Worm (Caenorhabditis elegans) whole organism, midembryonic: ENCODE data around the gene srbc-33.

Source experiments
- T22C8.4 ChIP-seq: fragments of 200-800 bp; sonication (Bioruptor generic); IDR thresholded peaks from 2 replicates; pipeline ENCODE4 v1.3.6; 2022; ENCODE audit warnings: missing genetic modification characterization, missing compliant biosample characterization
- cog-1 ChIP-seq: sonication (generic microtip); optimal IDR thresholded peaks from 2 replicates; lab custom pipeline; 2016; ENCODE audit warnings: missing genetic modification characterization, missing compliant biosample characterization
- flt-1 ChIP-seq: fragments of 200-800 bp; sonication (Bioruptor generic); IDR thresholded peaks from 2 replicates; pipeline ENCODE4 v1.3.6; 2022; ENCODE audit warnings: missing genetic modification characterization, missing compliant biosample characterization
- klf-2 ChIP-seq: fragments of 200-800 bp; sonication (Bioruptor generic); conservative IDR thresholded peaks from 2 replicates; pipeline ENCODE4 v1.3.6; 2022; ENCODE audit warnings: missing genetic modification reagents, missing genetic modification characterization, missing compliant biosample characterization
- med-1 ChIP-seq: sonication (generic microtip); optimal IDR thresholded peaks from 2 replicates; lab custom pipeline; 2017; ENCODE audit warnings: missing genetic modification characterization, mild to moderate bottlenecking, missing compliant biosample characterization, antibody characterized with exemption, missing genetic modification reagents; ENCODE audit not compliant: insufficient read depth
- ref-1 ChIP-seq: fragments of 200-800 bp; sonication (Bioruptor generic); conservative IDR thresholded peaks from 2 replicates; pipeline ENCODE4 v1.3.6; 2022; ENCODE audit warnings: missing genetic modification reagents, missing genetic modification characterization, missing compliant biosample characterization
- tab-1 ChIP-seq: fragments of 200-800 bp; sonication (Bioruptor generic); IDR thresholded peaks from 2 replicates; pipeline ENCODE4 v1.3.6; 2022; ENCODE audit warnings: missing genetic modification characterization, missing compliant biosample characterization
- ztf-23 ChIP-seq: fragments of 200-800 bp; sonication (Bioruptor generic); IDR thresholded peaks from 2 replicates; pipeline ENCODE4 v1.3.6; 2022; ENCODE audit warnings: missing genetic modification reagents, missing genetic modification characterization, missing compliant biosample characterization
- ztf-29 ChIP-seq: fragments of 200-800 bp; sonication (Bioruptor generic); IDR thresholded peaks from 2 replicates; pipeline ENCODE4 v1.3.6; 2022; ENCODE audit warnings: missing genetic modification reagents, missing genetic modification characterization, missing compliant biosample characterization

The srbc-33 gene

ce11 chrV:3476228-3476627, 8.4 kb downstream of the srbc-33 start:
- TF ChIP-seq tab-1: no peak
- TF ChIP-seq med-1 (GFP tag; lab: Kevin White, UChicago): no peak
- no peak for TF ChIP-seq ztf-29 (GFP tag; lab: Robert Waterston, UW)
- TF ChIP-seq cog-1 (tag; lab: Kevin White, UChicago): no peak
- TF ChIP-seq ztf-23 (GFP tag; lab: Robert Waterston, UW): no peak
- TF ChIP-seq T22C8.4 (GFP tag; lab: Robert Waterston, UW): no peak
- TF ChIP-seq flt-1 (GFP tag; lab: Robert Waterston, UW): no peak
- no peak for TF ChIP-seq ref-1 (GFP tag; lab: Robert Waterston, UW)
- TF ChIP-seq klf-2: no peak

DNA sequence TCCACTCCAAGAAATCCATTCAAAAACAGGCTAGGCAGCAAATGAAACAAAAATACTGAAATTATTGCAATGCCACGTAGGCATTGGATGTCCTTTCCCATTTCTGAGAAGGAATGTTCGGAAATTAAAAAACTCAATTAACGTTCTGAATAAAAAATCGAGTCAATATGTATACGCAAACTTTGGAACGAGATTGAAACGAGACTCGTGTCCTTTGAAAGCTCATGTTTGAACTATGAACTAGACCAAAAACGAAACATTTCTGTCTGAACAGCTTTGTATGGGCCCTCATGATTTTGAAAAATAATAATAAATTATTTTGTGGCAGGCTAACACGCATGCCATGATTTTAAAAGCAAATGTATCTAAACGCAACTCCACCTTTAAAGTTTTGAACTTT, 9.6 kb downstream of the srbc-33 start, which contains the start of gene oac-2:
TSS of gene oac-2 (minus strand) at position 101 of the 400 bp plus-strand sequence.
- TF ChIP-seq ztf-23 (GFP tag; lab: Robert Waterston, UW): no peak

- no peak for TF ChIP-seq ztf-29 (GFP tag; lab: Robert Waterston, UW)
- no peak for TF ChIP-seq klf-2
- no peak for TF ChIP-seq ztf-23 (GFP tag; lab: Robert Waterston, UW)
- no peak for TF ChIP-seq cog-1 (tag; lab: Kevin White, UChicago)
- TF ChIP-seq T22C8.4 (GFP tag; lab: Robert Waterston, UW): no peak
Measured at ce11 chrV:3470782-3471181, 13.8 kb downstream of the srbc-33 start, which contains the start of gene srbc-29. srbc-29 (minus strand) TSS chrV:3470882.

ce11 chrV:3468436-3468835, 16.2 kb downstream of the srbc-33 start, which contains the start of gene gst-33:
gst-33 (minus strand) TSS chrV:3468562.
- TF ChIP-seq flt-1 (GFP tag; lab: Robert Waterston, UW) (no peak), med-1 (GFP tag; lab: Kevin White, UChicago) (no peak), tab-1 (no peak)

ce11 chrV:3464897-3465296, 19.7 kb downstream of the srbc-33 start:
- TF ChIP-seq med-1 (GFP tag; lab: Kevin White, UChicago) (no peak), ref-1 (GFP tag; lab: Robert Waterston, UW) (no peak), klf-2 (no peak), tab-1 (no peak)

- TF ChIP-seq ref-1 (GFP tag; lab: Robert Waterston, UW): no peak
- TF ChIP-seq ztf-23 (GFP tag; lab: Robert Waterston, UW): no peak
- TF ChIP-seq T22C8.4 (GFP tag; lab: Robert Waterston, UW): no peak
Measured at ce11 chrV:3463514-3463913, 21.1 kb downstream of the srbc-33 start, which contains the start of gene slc-28.1. slc-28.1 (plus strand) TSS chrV:3463814.

DNA sequence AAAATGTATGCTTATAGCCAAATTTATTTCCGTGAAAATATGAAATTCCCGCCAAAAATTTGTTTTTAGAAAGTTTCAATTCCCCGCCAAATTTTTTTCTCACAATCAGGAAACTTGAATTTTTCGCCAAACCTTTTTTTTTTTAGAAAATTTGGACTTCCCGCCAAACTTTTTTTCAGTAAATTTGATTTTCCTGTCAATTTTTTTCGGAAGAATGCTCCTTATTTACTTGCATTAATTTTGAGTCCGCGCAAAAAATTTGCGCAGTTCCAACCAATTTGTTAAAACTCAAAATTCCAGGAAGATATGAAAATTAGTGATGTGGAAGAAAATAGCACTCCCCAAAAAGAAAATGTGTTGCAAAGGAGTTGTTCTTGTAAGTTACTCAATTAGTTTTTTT, 24.7 kb downstream of the srbc-33 start, which contains the start of gene slc-28.2:
TSS of gene slc-28.2 (plus strand) at position 301 of the 400 bp plus-strand sequence.
- no peak for TF ChIP-seq tab-1
- no peak for TF ChIP-seq med-1 (GFP tag; lab: Kevin White, UChicago)
- no peak for TF ChIP-seq flt-1 (GFP tag; lab: Robert Waterston, UW)
- no peak for TF ChIP-seq T22C8.4 (GFP tag; lab: Robert Waterston, UW)
- no peak for TF ChIP-seq cog-1 (tag; lab: Kevin White, UChicago)
- TF ChIP-seq ztf-29 (GFP tag; lab: Robert Waterston, UW): no peak
- TF ChIP-seq klf-2: no peak
- no peak for TF ChIP-seq ztf-23 (GFP tag; lab: Robert Waterston, UW)
- no peak for TF ChIP-seq ref-1 (GFP tag; lab: Robert Waterston, UW)

DNA sequence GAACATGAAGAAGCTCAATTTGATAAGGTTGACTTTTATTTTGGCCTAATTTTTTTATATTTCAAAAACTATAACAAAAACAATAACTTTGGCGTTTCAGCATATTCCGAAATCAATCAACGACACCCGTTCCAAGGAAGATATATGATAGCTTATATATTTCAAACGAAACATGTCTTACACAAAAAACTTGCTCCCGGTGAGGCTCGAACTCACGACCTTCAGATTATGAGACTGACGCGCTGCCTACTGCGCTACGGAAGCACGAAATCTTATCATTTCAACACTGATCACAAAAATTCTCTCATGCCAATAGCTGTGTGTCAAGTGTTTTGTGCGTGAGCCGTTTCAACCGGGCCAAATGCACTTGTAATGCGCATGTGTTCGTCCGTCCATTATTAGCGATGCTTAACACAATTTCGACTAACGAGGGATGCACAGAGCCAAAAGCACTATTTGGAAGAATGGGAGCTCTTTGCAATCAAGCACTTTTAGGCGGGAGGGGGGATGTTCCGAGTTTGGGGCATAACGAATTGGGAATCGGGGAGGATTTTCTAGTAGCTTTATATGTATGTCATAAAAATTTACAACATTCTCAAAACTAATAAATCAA, 29.4 kb downstream of the srbc-33 start:
- no peak for TF ChIP-seq ztf-29 (GFP tag; lab: Robert Waterston, UW)
- no peak for TF ChIP-seq tab-1
- no peak for TF ChIP-seq ztf-23 (GFP tag; lab: Robert Waterston, UW)
- no peak for TF ChIP-seq flt-1 (GFP tag; lab: Robert Waterston, UW)
- no peak for TF ChIP-seq cog-1 (tag; lab: Kevin White, UChicago)
- TF ChIP-seq T22C8.4 (GFP tag; lab: Robert Waterston, UW): no peak
- no peak for TF ChIP-seq klf-2
- TF ChIP-seq ref-1 (GFP tag; lab: Robert Waterston, UW): no peak
- no peak for TF ChIP-seq med-1 (GFP tag; lab: Kevin White, UChicago)

DNA sequence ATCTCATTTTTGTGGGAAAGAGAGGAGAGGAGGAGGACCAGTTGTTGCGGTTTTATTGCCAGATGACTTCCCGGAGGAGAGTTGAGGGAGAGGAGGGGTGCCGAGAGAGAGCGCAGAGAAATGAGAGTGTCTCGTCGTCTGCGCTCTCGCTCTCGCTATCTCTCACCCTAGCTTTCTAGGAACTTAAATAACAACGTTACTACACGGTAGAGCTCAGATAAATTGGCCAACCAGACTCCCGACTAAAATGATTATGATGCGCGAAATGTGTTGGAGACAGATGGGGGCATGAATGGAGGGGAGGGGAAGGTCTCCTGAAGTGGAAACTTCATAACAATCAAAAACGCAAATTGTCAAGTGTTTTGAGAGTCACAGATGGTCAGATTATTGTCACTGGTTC, 30.0 kb downstream of the srbc-33 start:
- TF ChIP-seq flt-1 (GFP tag; lab: Robert Waterston, UW) (no peak), ztf-23 (GFP tag; lab: Robert Waterston, UW) (no peak), med-1 (GFP tag; lab: Kevin White, UChicago) (no peak), ref-1 (GFP tag; lab: Robert Waterston, UW) (no peak)

- no peak for TF ChIP-seq ztf-23 (GFP tag; lab: Robert Waterston, UW)
- no peak for TF ChIP-seq flt-1 (GFP tag; lab: Robert Waterston, UW)
- no peak for TF ChIP-seq ref-1 (GFP tag; lab: Robert Waterston, UW)
- TF ChIP-seq cog-1 (tag; lab: Kevin White, UChicago): no peak
- TF ChIP-seq med-1 (GFP tag; lab: Kevin White, UChicago): no peak
- TF ChIP-seq klf-2: no peak
- no peak for TF ChIP-seq ztf-29 (GFP tag; lab: Robert Waterston, UW)
- no peak for TF ChIP-seq T22C8.4 (GFP tag; lab: Robert Waterston, UW)
- no peak for TF ChIP-seq tab-1
Measured at ce11 chrV:3452489-3452888, 32.1 kb downstream of the srbc-33 start.
